Fruit fly (Drosophila melanogaster): ENCODE results near the gene RhoGAP71E.

DNA sequence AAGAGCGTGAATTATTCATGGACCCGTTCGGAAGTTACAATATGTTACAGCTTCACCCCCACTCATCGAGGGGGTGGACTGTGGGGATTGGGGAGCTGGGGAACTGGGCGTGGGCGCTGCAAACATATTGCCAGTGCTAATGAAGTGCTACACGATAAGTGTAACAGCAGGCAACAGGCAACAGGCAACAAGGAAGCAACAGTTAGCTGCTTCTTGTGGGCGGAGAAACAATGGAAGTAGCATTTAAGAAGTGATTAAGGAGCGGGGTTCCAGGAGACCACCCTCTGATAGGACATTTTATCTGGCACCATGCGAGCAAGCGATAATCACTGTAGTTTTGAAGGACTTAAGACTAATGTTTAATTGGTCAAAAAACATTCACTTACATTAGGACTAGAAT, 47.4 kb upstream of the RhoGAP71E start:
- TF ChIP-seq Pif1A (GFP tag; optimal IDR thresholded peaks at IDR 0.05): no peak
- no peak for TF ChIP-seq CG10348 (GFP tag; IDR thresholded peaks at IDR 0.05)
- no peak for TF ChIP-seq rn (GFP tag; IDR thresholded peaks at IDR 0.05)
- no peak for TF ChIP-seq CG13204 (GFP tag; optimal IDR thresholded peaks at IDR 0.05)
- no peak for TF ChIP-seq CG8159 (tag; optimal IDR thresholded peaks at IDR 0.05)
- no peak for TF ChIP-seq CG12605 (GFP tag; IDR thresholded peaks at IDR 0.05)
- no peak for TF ChIP-seq CG34367 (tag; optimal IDR thresholded peaks at IDR 0.05)
- TF ChIP-seq CG14655 (GFP tag; optimal IDR thresholded peaks at IDR 0.05): no peak
- TF ChIP-seq CG15710 (tag; optimal IDR thresholded peaks at IDR 0.05): no peak
- TF ChIP-seq EcR (GFP tag; optimal IDR thresholded peaks at IDR 0.05): no peak
- TF ChIP-seq CG8301 (tag; optimal IDR thresholded peaks at IDR 0.05): no peak
